Fruit fly (Drosophila melanogaster): Measurements from ENCODE around the gene CG12123.

DNA sequence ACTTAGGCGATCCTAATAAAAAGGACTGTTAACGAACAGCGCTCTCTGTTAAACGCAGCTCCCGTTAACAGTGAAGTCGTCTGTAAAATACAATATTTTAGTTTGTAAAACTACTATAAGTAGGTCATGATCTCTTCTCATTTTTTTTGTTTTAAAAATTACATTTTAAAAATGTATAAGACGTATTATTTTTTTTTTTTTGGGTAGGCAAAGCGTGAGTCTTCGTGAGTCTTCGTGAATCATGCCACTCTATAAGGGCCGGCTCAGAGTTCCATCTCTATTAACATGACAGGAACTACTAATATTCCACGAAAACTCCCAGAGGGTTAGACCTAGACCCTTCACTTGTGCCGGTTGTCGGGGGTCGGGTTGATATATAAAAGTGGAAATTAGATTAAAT lies 19.5 kb downstream of the CG12123 start:
- TF ChIP-seq usp (GFP tag; optimal IDR thresholded peaks at IDR 0.05) (no peak), psq (optimal IDR thresholded peaks at IDR 0.05) (no peak), Dll (optimal IDR thresholded peaks at IDR 0.05) (no peak), pan (optimal IDR thresholded peaks at IDR 0.05) (no peak), CG8478 (optimal IDR thresholded peaks at IDR 0.05) (no peak)
